Fruit fly (Drosophila melanogaster): ENCODE measurements around the gene SP1029.

Gene SP1029

dm6 chr3R:29277748-29278147 is 27.5 kb upstream of the SP1029 start:
- TF ChIP-seq CG7045 (GFP tag; optimal IDR thresholded peaks at IDR 0.05) (no peak), tj (GFP tag; optimal IDR thresholded peaks at IDR 0.05) (no peak), cic (GFP tag; optimal IDR thresholded peaks at IDR 0.05) (no peak), CG7101 (tag; optimal IDR thresholded peaks at IDR 0.05) (no peak), Hr96 (GFP tag; optimal IDR thresholded peaks at IDR 0.05) (no peak), CG33017 (tag; optimal IDR thresholded peaks at IDR 0.05) (no peak), Mnt (GFP tag; optimal IDR thresholded peaks at IDR 0.05) (no peak), CG11617 (GFP tag; optimal IDR thresholded peaks at IDR 0.05) (no peak), cnc (optimal IDR thresholded peaks at IDR 0.05) (no peak), CG14711 (tag; optimal IDR thresholded peaks at IDR 0.05) (no peak), CG5204 (GFP tag; optimal IDR thresholded peaks at IDR 0.05) (no peak), kay (GFP tag; ENCODE audit: borderline replicate concordance) (no peak), Crg-1 (GFP tag; optimal IDR thresholded peaks at IDR 0.05) (no peak), CG12768 (GFP tag; optimal IDR thresholded peaks at IDR 0.05) (no peak), bab1 (GFP tag; optimal IDR thresholded peaks at IDR 0.05) (no peak), ovo (GFP tag; optimal IDR thresholded peaks at IDR 0.05) (no peak)

DNA sequence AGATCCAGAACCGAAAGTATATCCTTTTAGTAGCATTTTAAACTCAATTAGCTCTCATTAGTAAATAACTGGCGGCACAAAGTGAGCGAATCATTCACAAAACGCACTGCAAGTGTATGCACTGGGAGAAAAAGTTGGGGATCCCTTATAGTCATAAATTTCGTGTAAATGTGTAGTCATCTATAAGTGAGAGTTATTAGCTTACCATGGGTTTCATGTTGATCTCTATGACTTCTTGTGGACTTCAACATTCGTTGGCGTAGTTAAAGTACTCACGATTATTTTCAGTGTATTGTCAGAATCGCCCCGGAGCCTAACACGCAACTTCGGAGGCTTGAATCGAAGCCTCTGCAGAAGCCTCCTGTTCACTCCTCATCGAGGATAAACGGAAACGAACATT is 26.8 kb upstream of the SP1029 start:
- TF ChIP-seq Crg-1 (GFP tag; optimal IDR thresholded peaks at IDR 0.05) (no peak), Clk (GFP tag; optimal IDR thresholded peaks at IDR 0.05) (no peak), CG7045 (GFP tag; optimal IDR thresholded peaks at IDR 0.05) (no peak), Mnt (GFP tag; optimal IDR thresholded peaks at IDR 0.05) (no peak), CG5204 (GFP tag; optimal IDR thresholded peaks at IDR 0.05) (no peak), CG33017 (tag; optimal IDR thresholded peaks at IDR 0.05) (no peak), CG7101 (tag; optimal IDR thresholded peaks at IDR 0.05) (no peak), tj (GFP tag; optimal IDR thresholded peaks at IDR 0.05) (no peak), pad (GFP tag; optimal IDR thresholded peaks at IDR 0.05) (no peak), bab1 (GFP tag; optimal IDR thresholded peaks at IDR 0.05) (no peak)

dm6 chr3R:29274590-29274989 is 24.3 kb upstream of the SP1029 start:
- TF ChIP-seq bab1 (GFP tag; optimal IDR thresholded peaks at IDR 0.05), result no peak
- TF ChIP-seq cic (GFP tag; optimal IDR thresholded peaks at IDR 0.05), result no peak
- no peak for TF ChIP-seq CG33017 (tag; optimal IDR thresholded peaks at IDR 0.05)
- no peak for TF ChIP-seq CG7045 (GFP tag; optimal IDR thresholded peaks at IDR 0.05)
- TF ChIP-seq CG14711 (tag; optimal IDR thresholded peaks at IDR 0.05), result no peak
- TF ChIP-seq Mnt (GFP tag; optimal IDR thresholded peaks at IDR 0.05), result no peak
- no peak for TF ChIP-seq CG12768 (GFP tag; optimal IDR thresholded peaks at IDR 0.05)
- TF ChIP-seq tj (GFP tag; optimal IDR thresholded peaks at IDR 0.05), result no peak
- no peak for TF ChIP-seq CG7101 (tag; optimal IDR thresholded peaks at IDR 0.05)
- TF ChIP-seq Clk (GFP tag; optimal IDR thresholded peaks at IDR 0.05), result no peak
- no peak for TF ChIP-seq pad (GFP tag; optimal IDR thresholded peaks at IDR 0.05)
- TF ChIP-seq cnc (optimal IDR thresholded peaks at IDR 0.05), result no peak
- no peak for TF ChIP-seq Hr96 (GFP tag; optimal IDR thresholded peaks at IDR 0.05)
- TF ChIP-seq CG1620 (GFP tag; optimal IDR thresholded peaks at IDR 0.05), result no peak
- TF ChIP-seq kay (GFP tag; ENCODE audit: borderline replicate concordance), result no peak
- no peak for TF ChIP-seq CG5204 (GFP tag; optimal IDR thresholded peaks at IDR 0.05)
- no peak for TF ChIP-seq Crg-1 (GFP tag; optimal IDR thresholded peaks at IDR 0.05)
- TF ChIP-seq CG11617 (GFP tag; optimal IDR thresholded peaks at IDR 0.05), result no peak
- no peak for TF ChIP-seq ovo (GFP tag; optimal IDR thresholded peaks at IDR 0.05)

DNA sequence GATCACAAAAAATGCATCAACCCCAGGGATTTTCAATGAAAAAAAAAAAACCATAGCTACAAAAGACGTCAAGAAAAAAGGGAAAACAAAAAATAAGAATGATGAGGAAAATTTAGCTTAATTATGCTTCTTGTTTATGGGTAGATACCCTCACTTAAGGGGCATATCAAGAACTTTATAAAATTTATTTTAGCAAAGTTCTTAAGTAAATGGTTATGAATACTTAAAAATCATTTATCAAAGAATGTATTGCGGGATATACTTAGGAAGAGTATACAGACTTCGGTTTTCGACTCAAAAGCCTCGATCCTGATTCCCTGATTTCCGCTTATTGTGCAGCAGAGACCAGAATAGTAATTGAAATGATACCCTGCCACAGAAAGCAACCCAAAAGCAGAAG is 22.8 kb upstream of the SP1029 start:
- no peak for TF ChIP-seq toe (GFP tag; optimal IDR thresholded peaks at IDR 0.05)
- no peak for TF ChIP-seq tj (GFP tag; optimal IDR thresholded peaks at IDR 0.05)
- TF ChIP-seq CG7045 (GFP tag; optimal IDR thresholded peaks at IDR 0.05), result no peak
- no peak for TF ChIP-seq CG12768 (GFP tag; optimal IDR thresholded peaks at IDR 0.05)
- no peak for TF ChIP-seq ovo (GFP tag; optimal IDR thresholded peaks at IDR 0.05)

DNA sequence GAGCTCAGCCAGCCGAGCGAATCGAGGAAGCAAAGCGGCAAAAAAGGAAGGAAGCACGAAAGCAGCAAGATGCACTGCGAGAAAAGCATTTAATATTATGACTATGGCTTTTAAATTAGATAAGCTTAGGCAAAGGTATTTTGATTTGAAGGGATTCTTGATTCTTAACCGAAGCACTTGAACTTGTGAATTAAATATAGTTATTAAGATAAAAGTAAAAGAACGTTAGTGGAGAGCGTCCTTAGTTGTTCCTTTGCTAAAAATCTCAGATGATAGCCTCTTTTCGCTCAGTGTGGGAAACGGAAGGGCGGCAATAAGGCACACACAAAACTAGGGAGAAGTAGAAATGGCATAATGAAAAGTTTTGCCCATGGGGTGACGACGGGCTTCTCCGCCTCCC is 19.0 kb upstream of the SP1029 start:
- TF ChIP-seq Mnt (GFP tag; optimal IDR thresholded peaks at IDR 0.05) (no peak), bab1 (GFP tag; optimal IDR thresholded peaks at IDR 0.05) (no peak), CG7045 (GFP tag; optimal IDR thresholded peaks at IDR 0.05) (no peak), cic (GFP tag; optimal IDR thresholded peaks at IDR 0.05) (no peak), ovo (GFP tag; optimal IDR thresholded peaks at IDR 0.05) (no peak), tj (GFP tag; optimal IDR thresholded peaks at IDR 0.05) (no peak), CG7101 (tag; optimal IDR thresholded peaks at IDR 0.05) (no peak), Crg-1 (GFP tag; optimal IDR thresholded peaks at IDR 0.05) (no peak), CG5204 (GFP tag; optimal IDR thresholded peaks at IDR 0.05) (no peak), Hr96 (GFP tag; optimal IDR thresholded peaks at IDR 0.05) (no peak)

dm6 chr3R:29268062-29268461 is 17.8 kb upstream of the SP1029 start:
- no peak for TF ChIP-seq cic (GFP tag; optimal IDR thresholded peaks at IDR 0.05)
- no peak for TF ChIP-seq Mnt (GFP tag; optimal IDR thresholded peaks at IDR 0.05)
- TF ChIP-seq tj (GFP tag; optimal IDR thresholded peaks at IDR 0.05), result no peak
- TF ChIP-seq kay (GFP tag; ENCODE audit: borderline replicate concordance), result no peak
- TF ChIP-seq CG7045 (GFP tag; optimal IDR thresholded peaks at IDR 0.05), result no peak
- no peak for TF ChIP-seq toe (GFP tag; optimal IDR thresholded peaks at IDR 0.05)
- TF ChIP-seq bab1 (GFP tag; optimal IDR thresholded peaks at IDR 0.05), result no peak
- no peak for TF ChIP-seq Clk (GFP tag; optimal IDR thresholded peaks at IDR 0.05)
- no peak for TF ChIP-seq CG33017 (tag; optimal IDR thresholded peaks at IDR 0.05)
- TF ChIP-seq ovo (GFP tag; optimal IDR thresholded peaks at IDR 0.05), result no peak
- TF ChIP-seq Crg-1 (GFP tag; optimal IDR thresholded peaks at IDR 0.05), result no peak
- no peak for TF ChIP-seq CG7101 (tag; optimal IDR thresholded peaks at IDR 0.05)
- TF ChIP-seq cnc (optimal IDR thresholded peaks at IDR 0.05), result no peak
- no peak for TF ChIP-seq CG1620 (GFP tag; optimal IDR thresholded peaks at IDR 0.05)
- TF ChIP-seq CG11617 (GFP tag; optimal IDR thresholded peaks at IDR 0.05), result no peak
- TF ChIP-seq pad (GFP tag; optimal IDR thresholded peaks at IDR 0.05), result no peak
- TF ChIP-seq CG14711 (tag; optimal IDR thresholded peaks at IDR 0.05), result no peak
- no peak for TF ChIP-seq CG5204 (GFP tag; optimal IDR thresholded peaks at IDR 0.05)
- TF ChIP-seq CG12768 (GFP tag; optimal IDR thresholded peaks at IDR 0.05), result no peak
